Worm (Caenorhabditis elegans) whole organism, late embryonic: ENCODE measurements around the gene F42E11.3.

Experiments
- ama-1 ChIP-seq: fragments of 150-350 bp; optimal IDR thresholded peaks from 2 replicates; lab custom pipeline; 2014
- ceh-18 ChIP-seq: sonication (generic microtip); optimal IDR thresholded peaks from 2 replicates; lab custom pipeline; 2016; ENCODE audit warnings: missing genetic modification characterization, missing compliant biosample characterization
- ceh-19 ChIP-seq: fragments of 200-800 bp; sonication (Bioruptor generic); optimal IDR thresholded peaks from 2 replicates; lab custom pipeline; 2018; ENCODE audit warnings: mild to moderate bottlenecking, missing genetic modification characterization, missing compliant biosample characterization
- ceh-6 ChIP-seq: fragments of 200-800 bp; sonication (Bioruptor generic); optimal IDR thresholded peaks from 2 replicates; lab custom pipeline; 2018; ENCODE audit warnings: mild to moderate bottlenecking, missing genetic modification characterization, missing compliant biosample characterization
- elt-2 ChIP-seq: sonication (generic microtip); optimal IDR thresholded peaks from 2 replicates; lab custom pipeline; 2016; ENCODE audit warnings: missing genetic modification reagents, missing genetic modification characterization, missing compliant biosample characterization
- fkh-10 ChIP-seq: fragments of 150-350 bp; optimal IDR thresholded peaks from 2 replicates; lab custom pipeline; 2014; ENCODE audit warnings: missing biosample characterization, missing genetic modification reagents, missing genetic modification characterization
- hlh-13 ChIP-seq: fragments of 200-800 bp; sonication (Bioruptor generic); optimal IDR thresholded peaks from 2 replicates; lab custom pipeline; 2018; ENCODE audit warnings: mild to moderate bottlenecking, missing genetic modification characterization, missing compliant biosample characterization
- hlh-6 ChIP-seq: sonication (generic microtip); optimal IDR thresholded peaks from 2 replicates; lab custom pipeline; 2016; ENCODE audit warnings: missing genotype, missing genetic modification characterization, missing compliant biosample characterization
- mec-3 ChIP-seq: sonication (generic microtip); optimal IDR thresholded peaks from 2 replicates; lab custom pipeline; 2016; ENCODE audit warnings: borderline replicate concordance, missing genetic modification characterization, missing compliant biosample characterization
- nhr-11 ChIP-seq: fragments of 150-350 bp; optimal IDR thresholded peaks from 2 replicates; lab custom pipeline; 2014; ENCODE audit warnings: missing biosample characterization, missing genetic modification characterization
- odd-2 ChIP-seq: sonication (generic microtip); optimal IDR thresholded peaks from 2 replicates; lab custom pipeline; 2017; ENCODE audit warnings: antibody characterized with exemption, mild to moderate bottlenecking, missing genetic modification characterization, missing compliant biosample characterization
- rnt-1 ChIP-seq: sonication (generic microtip); optimal IDR thresholded peaks from 2 replicates; lab custom pipeline; 2016; ENCODE audit warnings: missing genetic modification characterization, missing compliant biosample characterization
- tbx-2 ChIP-seq: sonication (generic microtip); optimal IDR thresholded peaks from 2 replicates; lab custom pipeline; 2016; ENCODE audit warnings: missing genetic modification characterization, missing compliant biosample characterization

DNA sequence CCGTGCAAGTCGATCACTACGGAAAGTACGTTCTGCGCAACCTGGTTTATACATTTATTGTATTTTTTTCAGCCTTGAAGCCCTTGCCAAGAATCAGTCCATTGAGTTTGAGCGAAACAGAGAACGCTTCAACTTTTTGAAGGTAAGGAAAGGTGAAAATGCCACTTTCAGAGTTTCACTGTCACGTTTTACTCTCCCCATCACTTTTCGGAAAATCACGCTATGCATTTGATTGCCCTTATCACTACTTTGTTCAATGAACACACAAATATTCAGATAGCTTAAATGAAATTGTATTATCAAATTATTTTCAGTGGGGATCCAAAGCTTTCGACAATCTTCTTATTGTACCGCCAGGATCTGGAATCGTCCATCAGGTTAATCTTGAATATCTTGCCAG lies 34.9 kb downstream of the F42E11.3 start:
- TF ChIP-seq odd-2 (tag; lab: Kevin White, UChicago), result no peak
- TF ChIP-seq rnt-1 (tag; lab: Kevin White, UChicago), result no peak
- TF ChIP-seq ceh-6 (GFP tag; lab: Kevin White, UChicago), result no peak
- TF ChIP-seq ama-1 (lab: Kevin White, UChicago), result no peak
- TF ChIP-seq elt-2 (tag; lab: Kevin White, UChicago), result no peak
- no peak for TF ChIP-seq tbx-2 (tag; lab: Kevin White, UChicago)
- no peak for TF ChIP-seq mec-3 (tag; lab: Kevin White, UChicago)
- TF ChIP-seq hlh-13 (GFP tag; lab: Kevin White, UChicago), result no peak
- no peak for TF ChIP-seq fkh-10 (GFP tag; lab: Kevin White, UChicago)
- TF ChIP-seq hlh-6 (tag; lab: Kevin White, UChicago), result no peak
- no peak for TF ChIP-seq ceh-19 (GFP tag; lab: Kevin White, UChicago)
- TF ChIP-seq nhr-11 (tag; lab: Kevin White, UChicago), result no peak
- no peak for TF ChIP-seq ceh-18 (tag; lab: Kevin White, UChicago)
